Worm (Caenorhabditis elegans) whole organism, L4 larva: ENCODE data around the gene Y22D7AR.3.

Experiments
- D1046.2 ChIP-seq: fragments of 200-800 bp; sonication (Bioruptor generic); IDR thresholded peaks from 2 replicates; pipeline ENCODE4 v1.3.6; 2022; ENCODE audit warnings: missing genetic modification characterization, missing compliant biosample characterization
- F26F4.8 ChIP-seq: fragments of 200-800 bp; sonication (Bioruptor generic); conservative IDR thresholded peaks from 2 replicates; pipeline ENCODE4 v1.3.6; 2022; ENCODE audit warnings: missing genetic modification characterization, missing compliant biosample characterization
- F44E2.7 ChIP-seq: fragments of 200-800 bp; sonication (Bioruptor generic); IDR thresholded peaks from 2 replicates; pipeline ENCODE4 v2.1.2; 2022; ENCODE audit warnings: missing genetic modification characterization, missing compliant biosample characterization
- R02D3.7 ChIP-seq: fragments of 150-350 bp; sonication (generic microtip); optimal IDR thresholded peaks from 3 replicates; lab custom pipeline; 2014; ENCODE audit warnings: missing biosample characterization, missing genetic modification characterization
- T20F7.1 ChIP-seq: fragments of 200-800 bp; sonication (Bioruptor generic); optimal IDR thresholded peaks from 2 replicates; lab custom pipeline; 2018; ENCODE audit warnings: mild to moderate bottlenecking, missing genetic modification characterization, missing compliant biosample characterization
- Y105C5A.15 ChIP-seq: fragments of 200-800 bp; sonication (Bioruptor generic); IDR thresholded peaks from 2 replicates; pipeline ENCODE4 v1.3.6; 2022; ENCODE audit warnings: missing genetic modification characterization, missing compliant biosample characterization
- ZK546.5 ChIP-seq, 2 experiments: sonication (generic microtip); optimal IDR thresholded peaks; 2 replicates each; lab custom pipeline; 2017; ENCODE audit warnings: missing biosample characterization in 2 of 2, missing genetic modification characterization in 2 of 2
- aly-2 ChIP-seq: sonication (generic microtip); optimal IDR thresholded peaks from 2 replicates; lab custom pipeline; 2018; ENCODE audit warnings: missing biosample characterization, missing genetic modification characterization
- attf-4 ChIP-seq: sonication (generic microtip); optimal IDR thresholded peaks from 3 replicates; lab custom pipeline; 2017; ENCODE audit warnings: missing biosample characterization, missing genetic modification characterization
- daf-16 ChIP-seq, 3 experiments: sonication (generic microtip); optimal IDR thresholded peaks; 2 replicates each; lab custom pipeline; 2016 to 2017; ENCODE audit warnings: missing genetic modification characterization in 3 of 3, missing genetic modification reagents in 3 of 3, mild to moderate bottlenecking in 2 of 3, missing compliant biosample characterization in 2 of 3, missing biosample characterization in 1 of 3, moderate library complexity in 1 of 3
- dmd-9 ChIP-seq: fragments of 200-800 bp; sonication (Bioruptor generic); IDR thresholded peaks from 2 replicates; pipeline ENCODE4 v1.3.6; 2022; ENCODE audit warnings: missing genetic modification reagents, missing genetic modification characterization, missing compliant biosample characterization
- duxl-1 ChIP-seq: sonication (generic microtip); optimal IDR thresholded peaks from 2 replicates; lab custom pipeline; 2016; ENCODE audit warnings: mild to moderate bottlenecking, missing genetic modification characterization, moderate library complexity, missing compliant biosample characterization; ENCODE audit not compliant: poor library complexity
- fkh-10 ChIP-seq: fragments of 150-350 bp; optimal IDR thresholded peaks from 2 replicates; lab custom pipeline; 2014; ENCODE audit warnings: missing biosample characterization, missing genetic modification reagents, missing genetic modification characterization
- fos-1 ChIP-seq: fragments of 150-350 bp; optimal IDR thresholded peaks from 2 replicates; lab custom pipeline; 2014; ENCODE audit warnings: missing biosample characterization, missing genetic modification characterization
- gei-8 ChIP-seq: fragments of 200-800 bp; sonication (Bioruptor generic); optimal IDR thresholded peaks from 2 replicates; lab custom pipeline; 2018; ENCODE audit warnings: mild to moderate bottlenecking, missing genetic modification characterization, missing compliant biosample characterization
- hif-1 ChIP-seq, 2 experiments: sonication (generic microtip); optimal IDR thresholded peaks; 2 replicates each; lab custom pipeline; 2016 to 2017; ENCODE audit warnings: missing compliant biosample characterization in 2 of 2, missing genetic modification characterization in 2 of 2, missing genetic modification reagents in 2 of 2, missing genotype in 2 of 2, mild to moderate bottlenecking in 1 of 2
- hlh-11 ChIP-seq: fragments of 200-800 bp; sonication (Bioruptor generic); optimal IDR thresholded peaks from 2 replicates; lab custom pipeline; 2018; ENCODE audit warnings: mild to moderate bottlenecking, missing genetic modification characterization, missing compliant biosample characterization
- hmg-1.1 ChIP-seq: fragments of 200-800 bp; sonication (Bioruptor generic); IDR thresholded peaks from 2 replicates; pipeline ENCODE4 v1.3.6; 2022; ENCODE audit warnings: missing genetic modification reagents, missing genetic modification characterization, missing compliant biosample characterization
- jun-1 ChIP-seq: fragments of 150-350 bp; optimal IDR thresholded peaks from 2 replicates; lab custom pipeline; 2014; ENCODE audit warnings: missing biosample characterization, missing genetic modification reagents, missing genetic modification characterization
- lim-7 ChIP-seq: fragments of 200-800 bp; sonication (Bioruptor generic); IDR thresholded peaks from 2 replicates; pipeline ENCODE4 v1.3.6; 2022; ENCODE audit warnings: missing genetic modification characterization, missing compliant biosample characterization
- lin-1 ChIP-seq: fragments of 200-800 bp; sonication (Bioruptor generic); IDR thresholded peaks from 2 replicates; pipeline ENCODE4 v1.3.6; 2022; ENCODE audit warnings: missing genetic modification reagents, missing genetic modification characterization, missing compliant biosample characterization
- lin-39 ChIP-seq: fragments of 150-350 bp; optimal IDR thresholded peaks from 2 replicates; lab custom pipeline; 2014; ENCODE audit warnings: missing biosample characterization, missing genetic modification reagents, missing genetic modification characterization
- lir-3 ChIP-seq: sonication (generic microtip); optimal IDR thresholded peaks from 2 replicates; lab custom pipeline; 2016; ENCODE audit warnings: mild to moderate bottlenecking, missing genetic modification characterization, missing compliant biosample characterization
- lsy-2 ChIP-seq, 2 experiments: fragments of 150-350 bp in 1 of 2; sonication (generic microtip) in 1 of 2; optimal IDR thresholded peaks; 2 replicates each; lab custom pipeline; 2014 to 2017; ENCODE audit warnings: missing biosample characterization in 2 of 2, missing genetic modification characterization in 2 of 2
- madf-5 ChIP-seq, 2 experiments: fragments of 200-800 bp; sonication (Bioruptor generic); IDR thresholded peaks; 2 replicates each; pipeline ENCODE4 v1.3.6; 2022; ENCODE audit warnings: missing compliant biosample characterization in 2 of 2, missing genetic modification characterization in 2 of 2
- mdt-29 ChIP-seq: fragments of 200-800 bp; sonication (Bioruptor generic); IDR thresholded peaks from 2 replicates; pipeline ENCODE4 v1.3.6; 2022; ENCODE audit warnings: missing genetic modification reagents, missing genetic modification characterization, missing compliant biosample characterization
- mep-1 ChIP-seq: fragments of 150-350 bp; sonication (generic microtip); optimal IDR thresholded peaks from 3 replicates; lab custom pipeline; 2014; ENCODE audit warnings: missing biosample characterization, missing genetic modification characterization
- mes-2 ChIP-seq: sonication (generic microtip); optimal IDR thresholded peaks from 2 replicates; lab custom pipeline; 2016; ENCODE audit warnings: missing genotype, mild to moderate bottlenecking, missing genetic modification characterization, missing compliant biosample characterization; ENCODE audit not compliant: poor library complexity, severe bottlenecking
- mxl-2 ChIP-seq: fragments of 200-800 bp; sonication (Bioruptor generic); conservative IDR thresholded peaks from 2 replicates; pipeline ENCODE4 v1.3.6; 2022; ENCODE audit warnings: missing genetic modification reagents, missing genetic modification characterization, missing compliant biosample characterization
- nhr-10 ChIP-seq: fragments of 150-350 bp; optimal IDR thresholded peaks from 2 replicates; lab custom pipeline; 2014; ENCODE audit warnings: missing biosample characterization, missing genetic modification characterization
- nhr-102 ChIP-seq: sonication (generic microtip); optimal IDR thresholded peaks from 2 replicates; lab custom pipeline; 2016; ENCODE audit warnings: mild to moderate bottlenecking, missing genetic modification characterization, moderate library complexity, missing compliant biosample characterization
- nhr-11 ChIP-seq: fragments of 150-350 bp; optimal IDR thresholded peaks from 2 replicates; lab custom pipeline; 2014; ENCODE audit warnings: missing biosample characterization, missing genetic modification characterization
- nhr-237 ChIP-seq: sonication (generic microtip); optimal IDR thresholded peaks from 2 replicates; lab custom pipeline; 2017; ENCODE audit warnings: missing biosample characterization, missing genetic modification characterization
- nhr-25 ChIP-seq: sonication (generic microtip); optimal IDR thresholded peaks from 2 replicates; lab custom pipeline; 2017; ENCODE audit warnings: missing genetic modification characterization, mild to moderate bottlenecking, missing compliant biosample characterization, antibody characterized with exemption, moderate library complexity, borderline replicate concordance; ENCODE audit not compliant: insufficient read depth
- nhr-6 ChIP-seq: fragments of 150-350 bp; optimal IDR thresholded peaks from 2 replicates; lab custom pipeline; 2014; ENCODE audit warnings: missing biosample characterization, missing genetic modification characterization
- nhr-76 ChIP-seq: fragments of 150-350 bp; optimal IDR thresholded peaks from 2 replicates; lab custom pipeline; 2014; ENCODE audit warnings: missing biosample characterization, missing genetic modification characterization
- nhr-77 ChIP-seq: fragments of 150-350 bp; optimal IDR thresholded peaks from 2 replicates; lab custom pipeline; 2014; ENCODE audit warnings: missing biosample characterization, missing genetic modification characterization
- php-3 ChIP-seq: fragments of 200-800 bp; sonication (Bioruptor generic); IDR thresholded peaks from 2 replicates; pipeline ENCODE4 v1.3.6; 2022; ENCODE audit warnings: missing genetic modification reagents, missing genetic modification characterization, missing compliant biosample characterization
- pqm-1 ChIP-seq: sonication (generic microtip); optimal IDR thresholded peaks from 2 replicates; lab custom pipeline; 2017; ENCODE audit warnings: missing biosample characterization, missing genetic modification characterization
- saeg-2 ChIP-seq: fragments of 200-800 bp; sonication (Bioruptor generic); IDR thresholded peaks from 2 replicates; pipeline ENCODE4 v1.3.6; 2022; ENCODE audit warnings: missing genetic modification reagents, missing genetic modification characterization, missing compliant biosample characterization
- snpc-1.2 ChIP-seq: fragments of 200-800 bp; sonication (Bioruptor generic); IDR thresholded peaks from 2 replicates; pipeline ENCODE4 v1.3.6; 2022; ENCODE audit warnings: missing genetic modification reagents, missing genetic modification characterization, missing compliant biosample characterization
- tag-97 ChIP-seq: fragments of 200-800 bp; sonication (Bioruptor generic); IDR thresholded peaks from 2 replicates; pipeline ENCODE4 v1.3.6; 2022; ENCODE audit warnings: missing genetic modification characterization, missing compliant biosample characterization
- unc-130 ChIP-seq: sonication (generic microtip); optimal IDR thresholded peaks from 2 replicates; lab custom pipeline; 2016; ENCODE audit warnings: missing genetic modification reagents, missing genetic modification characterization, missing compliant biosample characterization
- unc-62 ChIP-seq, 3 experiments: fragments of 150-350 bp in 1 of 3; sonication (generic microtip); optimal IDR thresholded peaks in 2 of 3; peaks in 1 of 3; 1 replicate in 1 of 3; 2 replicates in 2 of 3; lab custom pipeline; 2014 to 2017; ENCODE audit warnings: missing biosample characterization in 3 of 3, missing genetic modification characterization in 3 of 3, missing genetic modification reagents in 3 of 3, missing genotype in 1 of 3
- vab-7 ChIP-seq: fragments of 200-800 bp; sonication (Bioruptor generic); IDR thresholded peaks from 2 replicates; pipeline ENCODE4 v1.3.6; 2022; ENCODE audit warnings: missing genetic modification reagents, missing genetic modification characterization, missing compliant biosample characterization
- zag-1 ChIP-seq: fragments of 150-350 bp; optimal IDR thresholded peaks from 2 replicates; lab custom pipeline; 2014; ENCODE audit warnings: missing biosample characterization, missing genetic modification characterization
- zfp-2 ChIP-seq: sonication (generic microtip); optimal IDR thresholded peaks from 2 replicates; lab custom pipeline; 2016; ENCODE audit warnings: mild to moderate bottlenecking, missing genetic modification characterization, missing compliant biosample characterization
- zfp-3 ChIP-seq: fragments of 200-800 bp; sonication (Bioruptor generic); conservative IDR thresholded peaks from 2 replicates; pipeline ENCODE4 v1.3.6; 2022; ENCODE audit warnings: missing genetic modification reagents, missing genetic modification characterization, missing compliant biosample characterization
- zip-11 ChIP-seq: fragments of 200-800 bp; sonication (Bioruptor generic); IDR thresholded peaks from 2 replicates; pipeline ENCODE4 v1.3.6; 2022; ENCODE audit warnings: missing genetic modification characterization, missing compliant biosample characterization
- zip-2 ChIP-seq: fragments of 150-350 bp; optimal IDR thresholded peaks from 2 replicates; lab custom pipeline; 2014; ENCODE audit warnings: missing biosample characterization, missing genetic modification characterization

Gene Y22D7AR.3

ce11 chrIII:1618915-1619314 lies 46.7 kb downstream of the Y22D7AR.3 start, which contains the start of gene Y22D7AL.10 (continued):
- TF ChIP-seq ZK546.5 (tag; optimal IDR thresholded peaks at IDR 0.05; lab: Kevin White, UChicago): peak in 1 of 2 experiments; percentile 61
- peak; percentile 87 for TF ChIP-seq zfp-2
- peak; percentile 91 for TF ChIP-seq T20F7.1 (GFP tag; lab: Kevin White, UChicago)
- no peak for TF ChIP-seq aly-2 (tag; lab: Kevin White, UChicago)
- TF ChIP-seq dmd-9 (GFP tag; lab: Robert Waterston, UW): peak; percentile 95
- no peak for TF ChIP-seq F26F4.8 (GFP tag; lab: Robert Waterston, UW)
- TF ChIP-seq attf-4: no peak
- peak; percentile 97 for TF ChIP-seq duxl-1 (tag; lab: Kevin White, UChicago)
- peak; percentile 81 for TF ChIP-seq gei-8 (GFP tag; lab: Kevin White, UChicago)
- TF ChIP-seq lim-7 (GFP tag; lab: Robert Waterston, UW): peak; percentile 53; the same call in 1 of the 2 replicates
- peak in 1 of 2 experiments; percentile 87; a peak in 2 of 4 replicates for TF ChIP-seq madf-5 (GFP tag; IDR thresholded peaks at IDR 0.05; lab: Robert Waterston, UW)
- no peak for TF ChIP-seq R02D3.7 (tag; lab: Kevin White, UChicago)
- TF ChIP-seq lin-39: peak; percentile 17
- peak in 1 of 2 experiments; percentile 100 for TF ChIP-seq unc-62 (GFP tag; optimal IDR thresholded peaks at IDR 0.05 in 1 of 2; lab: Kevin White, UChicago)
- peak; percentile 79 for TF ChIP-seq unc-62 (tag; optimal IDR thresholded peaks at IDR 0.05; lab: Kevin White, UChicago)
- TF ChIP-seq saeg-2 (GFP tag; lab: Robert Waterston, UW): peak; percentile 97
- TF ChIP-seq vab-7: peak; percentile 95
- TF ChIP-seq lsy-2 (tag; optimal IDR thresholded peaks at IDR 0.05; lab: Kevin White, UChicago): peak; percentile 92 to 97
- TF ChIP-seq mes-2 (tag; lab: Kevin White, UChicago): peak; percentile 96
- peak; percentile 93 for TF ChIP-seq D1046.2 (GFP tag; lab: Robert Waterston, UW)
- peak; percentile 83 to 95 for TF ChIP-seq daf-16 (GFP tag; optimal IDR thresholded peaks at IDR 0.05; lab: Kevin White, UChicago)
- TF ChIP-seq daf-16 (tag; optimal IDR thresholded peaks at IDR 0.05; lab: Kevin White, UChicago): peak; percentile 71
- peak; percentile 88 for TF ChIP-seq jun-1 (tag; lab: Kevin White, UChicago)
- peak; percentile 91 for TF ChIP-seq snpc-1.2 (GFP tag; lab: Robert Waterston, UW)
- TF ChIP-seq nhr-10 (tag; lab: Kevin White, UChicago): peak; percentile 93
- TF ChIP-seq nhr-77 (tag; lab: Kevin White, UChicago): peak; percentile 90
- peak; percentile 93 for TF ChIP-seq nhr-25 (tag; lab: Kevin White, UChicago)
- TF ChIP-seq mdt-29 (GFP tag; lab: Robert Waterston, UW): peak; percentile 96
- TF ChIP-seq F44E2.7 (GFP tag; lab: Robert Waterston, UW): peak; percentile 87
- TF ChIP-seq hif-1 (tag; optimal IDR thresholded peaks at IDR 0.05; lab: Kevin White, UChicago): peak; percentile 80 to 93
- peak; percentile 98 for TF ChIP-seq nhr-102 (tag; lab: Kevin White, UChicago)
- TF ChIP-seq pqm-1: no peak
- TF ChIP-seq zag-1 (tag; lab: Kevin White, UChicago): peak; percentile 17
- TF ChIP-seq mep-1 (tag; lab: Kevin White, UChicago): peak; percentile 99
- peak; percentile 87; the same call in 1 of the 2 replicates for TF ChIP-seq Y105C5A.15 (GFP tag; lab: Robert Waterston, UW)
- TF ChIP-seq nhr-11 (tag; lab: Kevin White, UChicago): peak; percentile 93
- TF ChIP-seq nhr-237 (tag; lab: Kevin White, UChicago): no peak
- TF ChIP-seq zip-2 (tag; lab: Kevin White, UChicago): peak; percentile 84
- TF ChIP-seq lin-1 (GFP tag; lab: Robert Waterston, UW): peak; percentile 95
- peak; percentile 39 for TF ChIP-seq fos-1
- peak; percentile 82; the same call in 1 of the 2 replicates for TF ChIP-seq zip-11 (GFP tag; lab: Robert Waterston, UW)
- TF ChIP-seq tag-97 (GFP tag; lab: Robert Waterston, UW): 0 out of 2 replicates have a peak, but pooled peaks have one; percentile 75
- peak; percentile 46 for TF ChIP-seq nhr-76
- peak; percentile 76 for TF ChIP-seq lir-3 (tag; lab: Kevin White, UChicago)
- peak; percentile 98 for TF ChIP-seq php-3 (GFP tag; lab: Robert Waterston, UW)
- TF ChIP-seq hlh-11 (tag; lab: Kevin White, UChicago): peak; percentile 97
- TF ChIP-seq zfp-3 (GFP tag; lab: Robert Waterston, UW): peak; percentile 96
- TF ChIP-seq unc-130: peak; percentile 97
- 0 out of 2 replicates have a peak, but pooled peaks have one; percentile 23 for TF ChIP-seq mxl-2
- TF ChIP-seq fkh-10 (GFP tag; lab: Kevin White, UChicago): peak; percentile 97
- TF ChIP-seq nhr-6 (tag; lab: Kevin White, UChicago): peak; percentile 97
- TF ChIP-seq hmg-1.1: peak; percentile 99
